Worm (Caenorhabditis elegans) whole organism, midembryonic: ENCODE measurements around the gene F39G3.4.

Experiments
- cog-1 ChIP-seq: sonication (generic microtip); optimal IDR thresholded peaks from 2 replicates; lab custom pipeline; 2016; ENCODE audit warnings: missing genetic modification characterization, missing compliant biosample characterization
- flt-1 ChIP-seq: fragments of 200-800 bp; sonication (Bioruptor generic); IDR thresholded peaks from 2 replicates; pipeline ENCODE4 v1.3.6; 2022; ENCODE audit warnings: missing genetic modification characterization, missing compliant biosample characterization
- klf-2 ChIP-seq: fragments of 200-800 bp; sonication (Bioruptor generic); conservative IDR thresholded peaks from 2 replicates; pipeline ENCODE4 v1.3.6; 2022; ENCODE audit warnings: missing genetic modification reagents, missing genetic modification characterization, missing compliant biosample characterization
- med-1 ChIP-seq: sonication (generic microtip); optimal IDR thresholded peaks from 2 replicates; lab custom pipeline; 2017; ENCODE audit warnings: missing genetic modification characterization, mild to moderate bottlenecking, missing compliant biosample characterization, antibody characterized with exemption, missing genetic modification reagents; ENCODE audit not compliant: insufficient read depth
- ztf-23 ChIP-seq: fragments of 200-800 bp; sonication (Bioruptor generic); IDR thresholded peaks from 2 replicates; pipeline ENCODE4 v1.3.6; 2022; ENCODE audit warnings: missing genetic modification reagents, missing genetic modification characterization, missing compliant biosample characterization
- ztf-29 ChIP-seq: fragments of 200-800 bp; sonication (Bioruptor generic); IDR thresholded peaks from 2 replicates; pipeline ENCODE4 v1.3.6; 2022; ENCODE audit warnings: missing genetic modification reagents, missing genetic modification characterization, missing compliant biosample characterization

ce11 chrV:4687944-4688505, 36.5 kb upstream of the F39G3.4 start, which contains the start of gene K03B4.2:
- TF ChIP-seq ztf-23 (no peak), ztf-29 (GFP tag; lab: Robert Waterston, UW) (no peak), flt-1 (GFP tag; lab: Robert Waterston, UW) (no peak), cog-1 (no peak), med-1 (GFP tag; lab: Kevin White, UChicago) (no peak), klf-2 (GFP tag; lab: Robert Waterston, UW) (no peak)
